Fruit fly (Drosophila melanogaster) whole organism, wandering third instar larva: ENCODE measurements around the gene CG10428.

ENCODE experiments used
- Abd-B ChIP-seq: fragments of >200 bp; optimal IDR thresholded peaks from 2 replicates; lab custom pipeline; 2017; ENCODE audit warnings: missing biosample characterization, missing genetic modification characterization
- CG32264 ChIP-seq: fragments of 200-800 bp; sonication (Bioruptor generic); optimal IDR thresholded peaks from 2 replicates; lab custom pipeline; 2016; ENCODE audit warnings: missing biosample characterization, missing genetic modification characterization
- CG9705 ChIP-seq: fragments of 200-800 bp; sonication (Bioruptor generic); optimal IDR thresholded peaks from 2 replicates; lab custom pipeline; 2018; ENCODE audit warnings: missing biosample characterization, mild to moderate bottlenecking, missing genetic modification characterization
- CrebA ChIP-seq: fragments of 200-800 bp; sonication (Bioruptor generic); optimal IDR thresholded peaks from 2 replicates; lab custom pipeline; 2016; ENCODE audit warnings: missing biosample characterization, mild to moderate bottlenecking, missing genetic modification characterization, borderline replicate concordance
- Dfd ChIP-seq: fragments of >200 bp; optimal IDR thresholded peaks from 2 replicates; lab custom pipeline; 2017; ENCODE audit warnings: missing biosample characterization, missing genetic modification characterization
- Dif ChIP-seq: fragments of 200-275, 200-300 bp; sonication (Bioruptor generic); optimal IDR thresholded peaks from 2 replicates; lab custom pipeline; 2018; ENCODE audit warnings: missing biosample characterization, missing genetic modification characterization; ENCODE audit not compliant: partially characterized antibody
- GATAd ChIP-seq: sonication (Bioruptor generic); optimal IDR thresholded peaks from 2 replicates; lab custom pipeline; 2016; ENCODE audit warnings: missing biosample characterization, missing genetic modification characterization
- HLH106 ChIP-seq: fragments of 200-800 bp; optimal IDR thresholded peaks from 3 replicates; lab custom pipeline; 2019; ENCODE audit warnings: missing biosample characterization, mild to moderate bottlenecking, missing genetic modification characterization, moderate library complexity
- Hnf4 ChIP-seq: fragments of 200-800 bp; sonication (Bioruptor generic); optimal IDR thresholded peaks from 2 replicates; lab custom pipeline; 2016; ENCODE audit warnings: missing biosample characterization, mild to moderate bottlenecking, missing genetic modification characterization
- Hr78 ChIP-seq: fragments of >200 bp; optimal IDR thresholded peaks from 2 replicates; lab custom pipeline; 2017; ENCODE audit warnings: missing biosample characterization, missing genetic modification characterization
- Hr83 ChIP-seq: fragments of 200-300 bp; sonication (Bioruptor generic); optimal IDR thresholded peaks from 2 replicates; lab custom pipeline; 2016; ENCODE audit warnings: missing biosample characterization, mild to moderate bottlenecking, missing genetic modification characterization, moderate library complexity; ENCODE audit not compliant: poor library complexity, severe bottlenecking
- Jra ChIP-seq: sonication (Bioruptor generic); optimal IDR thresholded peaks from 2 replicates; lab custom pipeline; 2016; ENCODE audit warnings: missing biosample characterization, missing genetic modification characterization
- Mio ChIP-seq: sonication (Bioruptor generic); optimal IDR thresholded peaks from 2 replicates; lab custom pipeline; 2016; ENCODE audit warnings: missing biosample characterization, missing genetic modification characterization
- N ChIP-seq: fragments of >200 bp; optimal IDR thresholded peaks from 2 replicates; lab custom pipeline; 2018; ENCODE audit warnings: missing biosample characterization, missing external identifiers, missing genetic modification characterization
- OdsH ChIP-seq: fragments of 200-800 bp; sonication (Bioruptor generic); optimal IDR thresholded peaks from 2 replicates; lab custom pipeline; 2016; ENCODE audit warnings: missing biosample characterization, mild to moderate bottlenecking, missing genetic modification characterization
- Rel ChIP-seq, 2 experiments: fragments of 200-800 bp; sonication (Bioruptor generic) in 1 of 2; optimal IDR thresholded peaks; 2 replicates in 1 of 2; 3 replicates in 1 of 2; lab custom pipeline; 2016 to 2019; ENCODE audit warnings: mild to moderate bottlenecking in 2 of 2, missing biosample characterization in 2 of 2, missing genetic modification characterization in 2 of 2, moderate library complexity in 1 of 2
- Sp1 ChIP-seq: fragments of 200-800 bp; sonication (Bioruptor generic); optimal IDR thresholded peaks from 3 replicates; lab custom pipeline; 2019; ENCODE audit warnings: missing biosample characterization, mild to moderate bottlenecking, missing genetic modification characterization, moderate library complexity
- Vsx2 ChIP-seq: fragments of 200-300, 225-300 bp; sonication (Bioruptor generic); optimal IDR thresholded peaks from 2 replicates; lab custom pipeline; 2018; ENCODE audit warnings: missing biosample characterization, missing genetic modification characterization; ENCODE audit not compliant: partially characterized antibody
- br ChIP-seq: fragments of 200-800 bp; sonication (Bioruptor generic); optimal IDR thresholded peaks from 2 replicates; lab custom pipeline; 2016; ENCODE audit warnings: missing biosample characterization, missing genetic modification characterization
- brk ChIP-seq: fragments of 200-800 bp; sonication (Bioruptor generic); optimal IDR thresholded peaks from 2 replicates; lab custom pipeline; 2016; ENCODE audit warnings: missing biosample characterization, mild to moderate bottlenecking, missing genetic modification characterization
- dl ChIP-seq, 2 experiments: fragments of 175-275, 200-275 bp in 1 of 2; fragments of 200-275 bp in 1 of 2; sonication (Bioruptor generic); optimal IDR thresholded peaks; lab custom pipeline; 2018; ENCODE audit warnings: mild to moderate bottlenecking in 2 of 2, missing biosample characterization in 2 of 2, missing genetic modification characterization in 2 of 2, moderate library complexity in 2 of 2; ENCODE audit not compliant: partially characterized antibody in 2 of 2, insufficient read depth in 1 of 2
- dmrt93B ChIP-seq: fragments of 200-800 bp; sonication (Bioruptor generic); optimal IDR thresholded peaks from 2 replicates; lab custom pipeline; 2018; ENCODE audit warnings: missing biosample characterization, mild to moderate bottlenecking, missing genetic modification characterization
- dsf ChIP-seq: sonication (Bioruptor generic); optimal IDR thresholded peaks from 2 replicates; lab custom pipeline; 2016; ENCODE audit warnings: missing biosample characterization, missing genetic modification characterization, borderline replicate concordance
- ey ChIP-seq: fragments of 200-800 bp; sonication (Bioruptor generic); optimal IDR thresholded peaks from 2 replicates; lab custom pipeline; 2016; ENCODE audit warnings: missing biosample characterization, missing genetic modification characterization
- foxo ChIP-seq, 2 experiments: fragments of 200-800 bp; sonication (Bioruptor generic); optimal IDR thresholded peaks; 2 replicates in 1 of 2; 3 replicates in 1 of 2; lab custom pipeline; 2016 to 2017; ENCODE audit warnings: missing biosample characterization in 2 of 2, missing genetic modification characterization in 2 of 2
- fru ChIP-seq: fragments of 200-800 bp; sonication (Bioruptor generic); optimal IDR thresholded peaks from 3 replicates; lab custom pipeline; 2016; ENCODE audit warnings: missing biosample characterization, mild to moderate bottlenecking, missing genetic modification characterization
- h ChIP-seq: fragments of 200-800 bp; sonication (Bioruptor generic); optimal IDR thresholded peaks from 3 replicates; lab custom pipeline; 2016; ENCODE audit warnings: missing biosample characterization, mild to moderate bottlenecking, missing genetic modification characterization
- jim ChIP-seq: fragments of 175-275, 200-325 bp; sonication (Bioruptor generic); optimal IDR thresholded peaks from 2 replicates; lab custom pipeline; 2016; ENCODE audit warnings: missing biosample characterization, mild to moderate bottlenecking, missing genetic modification characterization
- lola ChIP-seq: fragments of >200 bp; optimal IDR thresholded peaks from 2 replicates; lab custom pipeline; 2017; ENCODE audit warnings: missing biosample characterization, missing genetic modification characterization
- pan ChIP-seq: fragments of >200 bp; optimal IDR thresholded peaks from 2 replicates; lab custom pipeline; 2017
- psq ChIP-seq: fragments of 200-800 bp; sonication (Bioruptor generic); optimal IDR thresholded peaks from 3 replicates; lab custom pipeline; 2017; ENCODE audit warnings: missing biosample characterization, mild to moderate bottlenecking, missing genetic modification characterization, moderate library complexity
- rgr ChIP-seq: fragments of 200-800 bp; sonication (Bioruptor generic); optimal IDR thresholded peaks from 3 replicates; lab custom pipeline; 2016; ENCODE audit warnings: missing biosample characterization, mild to moderate bottlenecking, missing genetic modification characterization
- sage ChIP-seq: fragments of 200-800 bp; sonication (Bioruptor generic); optimal IDR thresholded peaks from 2 replicates; lab custom pipeline; 2016; ENCODE audit warnings: missing biosample characterization, mild to moderate bottlenecking, missing genetic modification characterization
- sv ChIP-seq: fragments of 200-800 bp; sonication (Bioruptor generic); optimal IDR thresholded peaks from 3 replicates; lab custom pipeline; 2016; ENCODE audit warnings: missing biosample characterization, missing genetic modification characterization
- tai ChIP-seq: sonication (Bioruptor generic); optimal IDR thresholded peaks from 2 replicates; lab custom pipeline; 2016; ENCODE audit warnings: missing biosample characterization, missing genetic modification characterization
- usp ChIP-seq: fragments of >200 bp; optimal IDR thresholded peaks from 2 replicates; lab custom pipeline; 2017; ENCODE audit warnings: missing biosample characterization, missing genetic modification characterization
- woc ChIP-seq: sonication (Bioruptor generic); optimal IDR thresholded peaks from 2 replicates; lab custom pipeline; 2016; ENCODE audit warnings: missing biosample characterization, mild to moderate bottlenecking, missing genetic modification characterization

The CG10428 gene

dm6 chr2L:18982826-18983758 lies 34.4 kb downstream of the CG10428 start:
- TF ChIP-seq Rel (GFP tag; optimal IDR thresholded peaks at IDR 0.05; lab: Kevin White, UChicago) (no peak), Rel (tag; optimal IDR thresholded peaks at IDR 0.05; lab: Kevin White, UChicago) (no peak), Sp1 (peak; percentile 4), Vsx2 (GFP tag; lab: Kevin White, UChicago) (no peak), tai (GFP tag; lab: Kevin White, UChicago) (peak; percentile 23), dmrt93B (GFP tag; lab: Kevin White, UChicago) (no peak), Mio (GFP tag; lab: Kevin White, UChicago) (no peak), woc (GFP tag; lab: Kevin White, UChicago) (peak; percentile 14), foxo (GFP tag; optimal IDR thresholded peaks at IDR 0.05; lab: Kevin White, UChicago) (peak in 1 of 2 experiments; percentile 19), psq (GFP tag; lab: Kevin White, UChicago) (no peak), sv (GFP tag; lab: Kevin White, UChicago) (no peak), HLH106 (tag; lab: Kevin White, UChicago) (peak; percentile 11), br (GFP tag; lab: Kevin White, UChicago) (peak; percentile 28)
- TF ChIP-seq, all 38 proteins: peak for 6

- TF ChIP-seq Dfd (GFP tag; lab: Kevin White, UChicago) (no peak), CG9705 (GFP tag; lab: Kevin White, UChicago) (no peak), OdsH (GFP tag; lab: Kevin White, UChicago) (no peak), Hnf4 (GFP tag; lab: Kevin White, UChicago) (no peak), CrebA (GFP tag; lab: Kevin White, UChicago) (no peak), brk (GFP tag; lab: Kevin White, UChicago) (no peak), lola (GFP tag; lab: Kevin White, UChicago) (no peak), Dif (GFP tag; lab: Kevin White, UChicago) (no peak), Hr78 (GFP tag; lab: Kevin White, UChicago) (no peak), Abd-B (GFP tag; lab: Kevin White, UChicago) (no peak), Rel (GFP tag; optimal IDR thresholded peaks at IDR 0.05; lab: Kevin White, UChicago) (no peak), Rel (tag; optimal IDR thresholded peaks at IDR 0.05; lab: Kevin White, UChicago) (no peak), sv (GFP tag; lab: Kevin White, UChicago) (no peak)
- TF ChIP-seq, all 38 proteins: peak for 0
Observed at dm6 chr2L:18984158-18984557, 35.5 kb downstream of the CG10428 start.

dm6 chr2L:18985201-18986124 lies 36.8 kb downstream of the CG10428 start:
- no peak for TF ChIP-seq Hr83 (GFP tag; lab: Kevin White, UChicago)
- peak; percentile 8 for TF ChIP-seq br (GFP tag; lab: Kevin White, UChicago)
- TF ChIP-seq N: no peak
- TF ChIP-seq brk (GFP tag; lab: Kevin White, UChicago): no peak
- no peak for TF ChIP-seq Dif (GFP tag; lab: Kevin White, UChicago)
- no peak for TF ChIP-seq Vsx2 (GFP tag; lab: Kevin White, UChicago)
- no peak for TF ChIP-seq dl (GFP tag; optimal IDR thresholded peaks at IDR 0.05; lab: Kevin White, UChicago; ENCODE audit: insufficient read depth in 1 of 2, partially characterized antibody in 2 of 2)
- TF ChIP-seq foxo (GFP tag; optimal IDR thresholded peaks at IDR 0.05; lab: Kevin White, UChicago): peak in 1 of 2 experiments; percentile 30
- no peak for TF ChIP-seq jim
- TF ChIP-seq Hr78 (GFP tag; lab: Kevin White, UChicago): no peak
- TF ChIP-seq tai (GFP tag; lab: Kevin White, UChicago): no peak
- TF ChIP-seq ey (GFP tag; lab: Kevin White, UChicago): no peak
- TF ChIP-seq OdsH (GFP tag; lab: Kevin White, UChicago): peak; percentile 22
- no peak for TF ChIP-seq rgr (GFP tag; lab: Kevin White, UChicago)
- peak; percentile 42 for TF ChIP-seq HLH106 (tag; lab: Kevin White, UChicago)
- no peak for TF ChIP-seq Rel (GFP tag; optimal IDR thresholded peaks at IDR 0.05; lab: Kevin White, UChicago)
- no peak for TF ChIP-seq Rel (tag; optimal IDR thresholded peaks at IDR 0.05; lab: Kevin White, UChicago)
- no peak for TF ChIP-seq CG9705 (GFP tag; lab: Kevin White, UChicago)
- TF ChIP-seq usp (GFP tag; lab: Kevin White, UChicago): no peak
- no peak for TF ChIP-seq CG32264
- TF ChIP-seq h (GFP tag; lab: Kevin White, UChicago): peak; percentile 32
- TF ChIP-seq Hnf4 (GFP tag; lab: Kevin White, UChicago): no peak
- TF ChIP-seq Abd-B (GFP tag; lab: Kevin White, UChicago): no peak
- TF ChIP-seq dsf (GFP tag; lab: Kevin White, UChicago): no peak
- peak; percentile 20 for TF ChIP-seq fru (GFP tag; lab: Kevin White, UChicago)
- no peak for TF ChIP-seq Sp1
- TF ChIP-seq dmrt93B (GFP tag; lab: Kevin White, UChicago): no peak
- TF ChIP-seq GATAd (GFP tag; lab: Kevin White, UChicago): no peak
- TF ChIP-seq psq (GFP tag; lab: Kevin White, UChicago): no peak
- TF ChIP-seq Mio (GFP tag; lab: Kevin White, UChicago): no peak
- TF ChIP-seq Jra (GFP tag; lab: Kevin White, UChicago): no peak
- no peak for TF ChIP-seq pan (lab: Kevin White, UChicago)
- TF ChIP-seq sage (GFP tag; lab: Kevin White, UChicago): no peak
